Fruit fly (Drosophila melanogaster) whole organism, wandering third instar larva: Measurements from ENCODE around the gene CG11396.

Experiments
- Abd-B ChIP-seq: fragments of >200 bp; optimal IDR thresholded peaks from 2 replicates; lab custom pipeline; 2017; ENCODE audit warnings: missing biosample characterization, missing genetic modification characterization
- CG9705 ChIP-seq: fragments of 200-800 bp; sonication (Bioruptor generic); optimal IDR thresholded peaks from 2 replicates; lab custom pipeline; 2018; ENCODE audit warnings: missing biosample characterization, mild to moderate bottlenecking, missing genetic modification characterization
- Hr83 ChIP-seq: fragments of 200-300 bp; sonication (Bioruptor generic); optimal IDR thresholded peaks from 2 replicates; lab custom pipeline; 2016; ENCODE audit warnings: missing biosample characterization, mild to moderate bottlenecking, missing genetic modification characterization, moderate library complexity; ENCODE audit not compliant: poor library complexity, severe bottlenecking
- Jra ChIP-seq: sonication (Bioruptor generic); optimal IDR thresholded peaks from 2 replicates; lab custom pipeline; 2016; ENCODE audit warnings: missing biosample characterization, missing genetic modification characterization
- br ChIP-seq: fragments of 200-800 bp; sonication (Bioruptor generic); optimal IDR thresholded peaks from 2 replicates; lab custom pipeline; 2016; ENCODE audit warnings: missing biosample characterization, missing genetic modification characterization
- ey ChIP-seq: fragments of 200-800 bp; sonication (Bioruptor generic); optimal IDR thresholded peaks from 2 replicates; lab custom pipeline; 2016; ENCODE audit warnings: missing biosample characterization, missing genetic modification characterization
- foxo ChIP-seq, 2 experiments: fragments of 200-800 bp; sonication (Bioruptor generic); optimal IDR thresholded peaks; 2 replicates in 1 of 2; 3 replicates in 1 of 2; lab custom pipeline; 2016 to 2017; ENCODE audit warnings: missing biosample characterization in 2 of 2, missing genetic modification characterization in 2 of 2
- h ChIP-seq: fragments of 200-800 bp; sonication (Bioruptor generic); optimal IDR thresholded peaks from 3 replicates; lab custom pipeline; 2016; ENCODE audit warnings: missing biosample characterization, mild to moderate bottlenecking, missing genetic modification characterization
- lola ChIP-seq: fragments of >200 bp; optimal IDR thresholded peaks from 2 replicates; lab custom pipeline; 2017; ENCODE audit warnings: missing biosample characterization, missing genetic modification characterization
- psq ChIP-seq: fragments of 200-800 bp; sonication (Bioruptor generic); optimal IDR thresholded peaks from 3 replicates; lab custom pipeline; 2017; ENCODE audit warnings: missing biosample characterization, mild to moderate bottlenecking, missing genetic modification characterization, moderate library complexity
- usp ChIP-seq: fragments of >200 bp; optimal IDR thresholded peaks from 2 replicates; lab custom pipeline; 2017; ENCODE audit warnings: missing biosample characterization, missing genetic modification characterization

- TF ChIP-seq Abd-B (GFP tag; lab: Kevin White, UChicago) (no peak), h (GFP tag; lab: Kevin White, UChicago) (no peak), Jra (GFP tag; lab: Kevin White, UChicago) (no peak), CG9705 (GFP tag; lab: Kevin White, UChicago) (no peak), psq (GFP tag; lab: Kevin White, UChicago) (no peak), usp (GFP tag; lab: Kevin White, UChicago) (no peak), br (GFP tag; lab: Kevin White, UChicago) (no peak), Hr83 (no peak), foxo (GFP tag; optimal IDR thresholded peaks at IDR 0.05; lab: Kevin White, UChicago) (no peak), lola (GFP tag; lab: Kevin White, UChicago) (no peak), ey (GFP tag; lab: Kevin White, UChicago) (no peak)
Observed at dm6 chr3L:20797379-20797778, 9.4 kb upstream of the CG11396 start.
